Worm (Caenorhabditis elegans) whole organism, L4/young adult: ENCODE measurements around the gene elo-8.

Experiments used
- W03F9.2 ChIP-seq: fragments of 150-350 bp; optimal IDR thresholded peaks from 2 replicates; lab custom pipeline; 2014; ENCODE audit warnings: missing biosample characterization, missing genetic modification characterization
- dao-5 ChIP-seq: sonication (generic microtip); optimal IDR thresholded peaks from 2 replicates; lab custom pipeline; 2016; ENCODE audit warnings: missing genotype, missing genetic modification characterization, moderate library complexity, missing compliant biosample characterization
- him-1 ChIP-seq: sonication (generic microtip); optimal IDR thresholded peaks from 2 replicates; lab custom pipeline; 2016; ENCODE audit warnings: missing genotype, missing genetic modification reagents, missing genetic modification characterization, missing compliant biosample characterization

Gene elo-8

ce11 chrIII:11231969-11232368 lies at the start of gene elo-8:
Gene elo-8, minus strand, starts transcription at chrIII:11232069.
- TF ChIP-seq W03F9.2 (tag; lab: Kevin White, UChicago) (no peak), him-1 (tag; lab: Kevin White, UChicago) (no peak), dao-5 (tag; lab: Kevin White, UChicago) (no peak)

- TF ChIP-seq dao-5 (tag; lab: Kevin White, UChicago) (no peak), W03F9.2 (tag; lab: Kevin White, UChicago) (no peak), him-1 (tag; lab: Kevin White, UChicago) (no peak)
Measured at ce11 chrIII:11279954-11280353, 48.1 kb upstream of the elo-8 start.

DNA sequence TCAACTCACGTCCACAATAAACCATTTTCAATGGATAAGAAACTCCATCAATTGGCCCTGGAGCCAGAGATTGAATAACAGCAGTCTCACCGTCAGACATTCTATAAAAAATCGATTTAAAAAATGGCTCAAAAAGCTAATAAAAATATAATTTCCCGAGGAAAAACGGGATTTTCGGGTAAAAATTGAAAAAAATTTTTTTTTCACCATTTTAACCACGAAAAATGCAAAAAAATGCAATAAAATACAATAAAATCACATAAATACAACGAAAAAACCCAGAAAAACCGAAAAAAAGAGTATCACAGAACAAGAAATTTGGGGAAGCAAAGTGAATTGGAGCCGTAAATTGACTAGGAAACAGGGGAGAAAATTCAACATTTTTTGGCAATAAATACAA lies 46.9 kb upstream of the elo-8 start, which contains the start of gene Y47D3A.21:
Gene Y47D3A.21 (minus strand): TSS at position 101 of the 400 bp plus-strand sequence.
- TF ChIP-seq W03F9.2 (tag; lab: Kevin White, UChicago) (no peak), him-1 (tag; lab: Kevin White, UChicago) (no peak), dao-5 (tag; lab: Kevin White, UChicago) (no peak)

- TF ChIP-seq him-1 (tag; lab: Kevin White, UChicago), result no peak
- TF ChIP-seq W03F9.2 (tag; lab: Kevin White, UChicago), result no peak
- TF ChIP-seq dao-5 (tag; lab: Kevin White, UChicago), result no peak
Measured at ce11 chrIII:11274590-11275116, 42.8 kb upstream of the elo-8 start, which contains the start of gene Y47D3A.20. Gene Y47D3A.20, plus strand, starts transcription at chrIII:11275066.

DNA sequence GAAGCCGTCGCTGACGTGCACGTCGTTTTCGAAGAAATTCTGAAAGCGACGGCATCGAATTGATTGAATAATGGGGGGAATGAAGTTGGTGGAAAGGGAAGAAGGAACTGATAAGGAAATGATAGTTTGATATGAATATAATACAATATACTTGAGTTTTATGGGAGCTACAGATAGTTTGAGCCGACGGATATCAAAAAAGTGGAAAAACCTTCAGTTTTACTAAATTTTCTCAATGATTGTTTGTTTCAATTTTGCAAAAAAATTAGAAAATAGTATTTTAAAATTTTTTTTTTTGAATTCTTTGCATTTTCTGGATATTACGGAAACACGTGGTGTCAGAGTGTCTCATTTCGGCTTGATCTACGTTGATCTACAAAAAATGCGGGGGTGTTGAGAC lies 38.9 kb upstream of the elo-8 start, which contains the start of gene obr-1:
Gene obr-1 (minus strand): TSS at position 101 of the 400 bp plus-strand sequence.
- TF ChIP-seq him-1 (tag; lab: Kevin White, UChicago), result no peak
- no peak for TF ChIP-seq W03F9.2 (tag; lab: Kevin White, UChicago)
- TF ChIP-seq dao-5 (tag; lab: Kevin White, UChicago), result no peak

DNA sequence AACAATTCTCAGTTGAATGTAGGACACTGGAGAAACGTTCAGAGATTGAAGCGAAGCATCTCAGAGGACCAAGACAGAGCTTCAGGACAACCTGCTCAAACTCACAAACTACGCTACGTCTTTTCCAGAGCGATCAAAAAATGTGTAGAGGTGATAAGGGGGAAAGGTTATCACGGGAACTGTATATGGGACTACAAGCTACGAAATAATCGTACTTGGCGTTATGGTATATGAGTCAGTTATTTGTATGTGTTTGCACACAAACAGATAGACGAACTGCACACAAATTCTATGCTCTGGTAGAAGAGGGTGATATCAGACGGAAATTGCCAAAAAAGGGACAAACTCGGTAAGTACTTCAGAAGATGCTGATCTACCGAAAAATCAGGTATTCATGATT lies 37.3 kb upstream of the elo-8 start:
- TF ChIP-seq him-1 (tag; lab: Kevin White, UChicago) (no peak), dao-5 (tag; lab: Kevin White, UChicago) (no peak), W03F9.2 (tag; lab: Kevin White, UChicago) (no peak)

ce11 chrIII:11268532-11268931 lies 36.7 kb upstream of the elo-8 start:
- TF ChIP-seq dao-5 (tag; lab: Kevin White, UChicago) (no peak), him-1 (tag; lab: Kevin White, UChicago) (no peak), W03F9.2 (tag; lab: Kevin White, UChicago) (no peak)

DNA sequence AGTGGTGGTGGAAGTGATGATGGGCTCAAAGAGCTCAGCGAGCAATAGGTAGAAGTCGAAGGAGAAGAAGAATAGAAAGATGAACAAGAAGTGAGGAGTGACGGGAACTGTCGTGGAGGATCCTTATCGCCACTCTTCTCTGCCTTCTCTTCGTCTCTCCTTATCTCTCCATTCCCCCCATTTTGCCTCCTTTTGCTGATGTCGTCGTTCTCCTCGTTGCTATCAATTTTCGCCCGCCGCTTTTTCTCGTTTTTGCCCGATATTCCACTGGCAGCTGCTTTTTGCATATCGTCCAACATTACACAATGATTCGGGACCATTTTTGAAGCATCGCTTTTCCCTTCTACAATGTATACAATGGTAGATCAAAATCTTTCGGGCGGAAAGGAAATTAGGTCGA lies 35.5 kb upstream of the elo-8 start:
- no peak for TF ChIP-seq dao-5 (tag; lab: Kevin White, UChicago)
- TF ChIP-seq W03F9.2 (tag; lab: Kevin White, UChicago), result no peak
- TF ChIP-seq him-1 (tag; lab: Kevin White, UChicago), result no peak

- no peak for TF ChIP-seq dao-5 (tag; lab: Kevin White, UChicago)
- no peak for TF ChIP-seq him-1 (tag; lab: Kevin White, UChicago)
- no peak for TF ChIP-seq W03F9.2 (tag; lab: Kevin White, UChicago)
Measured at ce11 chrIII:11262089-11262488, 30.2 kb upstream of the elo-8 start.

- no peak for TF ChIP-seq dao-5 (tag; lab: Kevin White, UChicago)
- no peak for TF ChIP-seq W03F9.2 (tag; lab: Kevin White, UChicago)
- no peak for TF ChIP-seq him-1 (tag; lab: Kevin White, UChicago)
Measured at ce11 chrIII:11255072-11255471, 23.2 kb upstream of the elo-8 start.

DNA sequence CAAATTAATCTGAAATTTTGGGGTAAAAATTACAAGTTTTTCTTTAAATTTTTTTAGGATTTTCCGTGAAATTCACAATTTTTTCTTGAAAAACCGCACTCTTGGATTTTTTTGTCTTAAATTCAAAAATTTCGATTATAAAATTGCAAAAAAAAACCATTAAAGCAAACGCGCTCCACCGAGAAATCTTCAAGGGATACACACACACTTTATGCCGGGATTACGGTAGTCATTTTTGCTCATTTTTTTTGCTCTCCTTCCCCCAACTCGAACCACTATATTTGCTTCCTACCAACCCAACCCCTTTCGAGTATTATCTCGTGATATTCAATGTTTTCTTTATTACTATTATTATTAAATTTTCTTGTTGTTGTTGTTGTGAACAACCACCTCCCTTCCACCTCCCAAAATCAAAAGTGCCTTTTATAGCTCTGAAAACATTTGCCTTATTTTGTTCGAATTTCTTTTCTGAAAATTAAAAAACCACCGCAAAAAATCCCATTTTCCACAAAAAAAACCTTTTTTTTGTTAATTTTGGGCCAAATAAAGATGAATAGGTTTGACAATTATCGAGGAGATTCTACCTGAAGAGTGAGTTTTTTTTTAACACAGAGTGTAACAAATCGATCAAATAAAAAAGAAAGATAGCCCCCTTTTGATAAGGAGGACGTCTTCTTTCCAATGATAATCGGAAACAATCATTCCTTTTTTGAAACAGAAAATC lies 20.0 kb upstream of the elo-8 start, which contains the start of gene Y47D3A.32:
Gene Y47D3A.32 (plus strand): TSS at position 674 of the 724 bp plus-strand sequence.
- no peak for TF ChIP-seq dao-5 (tag; lab: Kevin White, UChicago)
- no peak for TF ChIP-seq W03F9.2 (tag; lab: Kevin White, UChicago)
- no peak for TF ChIP-seq him-1 (tag; lab: Kevin White, UChicago)

ce11 chrIII:11248897-11249296 lies 17.0 kb upstream of the elo-8 start:
- TF ChIP-seq him-1 (tag; lab: Kevin White, UChicago) (no peak), W03F9.2 (tag; lab: Kevin White, UChicago) (no peak), dao-5 (tag; lab: Kevin White, UChicago) (no peak)

ce11 chrIII:11246588-11246987 lies 14.7 kb upstream of the elo-8 start:
- TF ChIP-seq him-1 (tag; lab: Kevin White, UChicago) (no peak), W03F9.2 (tag; lab: Kevin White, UChicago) (no peak)
